Worm (Caenorhabditis elegans) whole organism, L1 larva: ENCODE measurements around the gene sru-21.
"Not testable (repeated sequence)": the region's sequence is repeated elsewhere in the genome, so short reads cannot be mapped to it uniquely, and the experiment has no call there.

Experiments
- aly-2 ChIP-seq: fragments of 150-350 bp; optimal IDR thresholded peaks from 2 replicates; lab custom pipeline; 2014; ENCODE audit warnings: missing biosample characterization, missing genetic modification characterization
- dpl-1 ChIP-seq, 3 experiments: fragments of 150-350 bp in 2 of 3; sonication (generic microtip) in 1 of 3; optimal IDR thresholded peaks; 2 replicates each; lab custom pipeline; 2014 to 2017; ENCODE audit warnings: missing biosample characterization in 3 of 3, missing genetic modification characterization in 3 of 3, missing genetic modification reagents in 3 of 3
- elt-3 ChIP-seq, 6 experiments: fragments of 150-350 bp in 1 of 6; sonication (generic microtip); optimal IDR thresholded peaks; 2 replicates each; lab custom pipeline; 2017 to 2018; ENCODE audit warnings: missing biosample characterization in 6 of 6, missing genetic modification characterization in 6 of 6, inconsistent platforms in 1 of 6
- fos-1 ChIP-seq: fragments of 150-350 bp; optimal IDR thresholded peaks from 2 replicates; lab custom pipeline; 2014; ENCODE audit warnings: missing biosample characterization, missing genetic modification characterization
- hlh-4 ChIP-seq: sonication (generic microtip); optimal IDR thresholded peaks from 2 replicates; lab custom pipeline; 2016; ENCODE audit warnings: mild to moderate bottlenecking, missing genetic modification characterization, missing compliant biosample characterization
- lir-3 ChIP-seq: sonication (generic microtip); optimal IDR thresholded peaks from 2 replicates; lab custom pipeline; 2016; ENCODE audit warnings: mild to moderate bottlenecking, missing genetic modification characterization, moderate library complexity, missing compliant biosample characterization; ENCODE audit not compliant: poor library complexity
- lsy-2 ChIP-seq, 2 experiments: fragments of 150-350 bp; optimal IDR thresholded peaks; 2 replicates each; lab custom pipeline; 2014; ENCODE audit warnings: missing biosample characterization in 2 of 2, missing genetic modification characterization in 2 of 2
- mef-2 ChIP-seq: fragments of 150-350 bp; optimal IDR thresholded peaks from 2 replicates; lab custom pipeline; 2014; ENCODE audit warnings: missing biosample characterization, missing genetic modification characterization
- nhr-71 ChIP-seq: sonication (generic microtip); optimal IDR thresholded peaks from 2 replicates; lab custom pipeline; 2016; ENCODE audit warnings: mild to moderate bottlenecking, missing genetic modification characterization, moderate library complexity, missing compliant biosample characterization
- nhr-76 ChIP-seq: sonication (generic microtip); optimal IDR thresholded peaks from 2 replicates; lab custom pipeline; 2017; ENCODE audit warnings: missing biosample characterization, missing genetic modification characterization
- zip-4 ChIP-seq: fragments of 200-800 bp; sonication (Bioruptor generic); optimal IDR thresholded peaks from 2 replicates; lab custom pipeline; 2018; ENCODE audit warnings: mild to moderate bottlenecking, missing genetic modification characterization, moderate library complexity, missing compliant biosample characterization

DNA sequence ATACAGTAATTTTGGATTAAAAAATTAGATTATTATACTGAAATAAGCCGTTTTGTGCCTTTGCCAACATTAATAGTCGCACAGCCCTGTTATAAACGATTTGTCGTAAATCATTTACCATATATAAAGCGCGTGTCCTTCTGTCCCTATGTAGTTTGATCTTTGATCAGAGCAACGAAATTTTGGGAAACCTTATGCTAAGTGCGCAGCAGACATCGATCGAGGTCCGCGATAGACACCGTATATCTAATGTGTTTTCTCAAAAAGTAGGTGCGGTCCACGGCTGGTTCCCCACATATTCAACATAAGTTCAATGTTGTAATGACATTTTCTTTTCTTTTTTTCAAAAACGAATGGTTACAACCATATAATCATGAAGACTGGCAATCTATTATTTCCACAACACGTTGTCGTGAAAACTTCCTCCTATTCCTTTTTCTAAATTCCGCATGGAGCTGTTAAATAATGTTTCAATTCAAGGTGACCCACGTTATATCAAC is 38.0 kb upstream of the sru-21 start, which contains the start of gene sru-9:
- not testable (repeated sequence) for TF ChIP-seq lir-3 (tag; lab: Kevin White, UChicago); zip-4 (GFP tag; lab: Kevin White, UChicago); dpl-1 (GFP tag; optimal IDR thresholded peaks at IDR 0.05; lab: Kevin White, UChicago); mef-2 (tag; lab: Kevin White, UChicago); aly-2 (tag; lab: Kevin White, UChicago); nhr-76 (tag; lab: Kevin White, UChicago); nhr-71 (tag; lab: Kevin White, UChicago); lsy-2 (tag; optimal IDR thresholded peaks at IDR 0.05; lab: Kevin White, UChicago); elt-3 (tag; optimal IDR thresholded peaks at IDR 0.05; lab: Kevin White, UChicago); fos-1 (tag; lab: Kevin White, UChicago); hlh-4 (tag; lab: Kevin White, UChicago)
